Fruit fly (Drosophila melanogaster) whole organism, wandering third instar larva: ENCODE measurements around the gene CG14722.

Source experiments
- Abd-B ChIP-seq: fragments of >200 bp; optimal IDR thresholded peaks from 2 replicates; lab custom pipeline; 2017; ENCODE audit warnings: missing biosample characterization, missing genetic modification characterization
- CG32264 ChIP-seq: fragments of 200-800 bp; sonication (Bioruptor generic); optimal IDR thresholded peaks from 2 replicates; lab custom pipeline; 2016; ENCODE audit warnings: missing biosample characterization, missing genetic modification characterization
- CG9705 ChIP-seq: fragments of 200-800 bp; sonication (Bioruptor generic); optimal IDR thresholded peaks from 2 replicates; lab custom pipeline; 2018; ENCODE audit warnings: missing biosample characterization, mild to moderate bottlenecking, missing genetic modification characterization
- CrebA ChIP-seq: fragments of 200-800 bp; sonication (Bioruptor generic); optimal IDR thresholded peaks from 2 replicates; lab custom pipeline; 2016; ENCODE audit warnings: missing biosample characterization, mild to moderate bottlenecking, missing genetic modification characterization, borderline replicate concordance
- Dfd ChIP-seq: fragments of >200 bp; optimal IDR thresholded peaks from 2 replicates; lab custom pipeline; 2017; ENCODE audit warnings: missing biosample characterization, missing genetic modification characterization
- Dif ChIP-seq: fragments of 200-275, 200-300 bp; sonication (Bioruptor generic); optimal IDR thresholded peaks from 2 replicates; lab custom pipeline; 2018; ENCODE audit warnings: missing biosample characterization, missing genetic modification characterization; ENCODE audit not compliant: partially characterized antibody
- GATAd ChIP-seq: sonication (Bioruptor generic); optimal IDR thresholded peaks from 2 replicates; lab custom pipeline; 2016; ENCODE audit warnings: missing biosample characterization, missing genetic modification characterization
- HLH106 ChIP-seq: fragments of 200-800 bp; optimal IDR thresholded peaks from 3 replicates; lab custom pipeline; 2019; ENCODE audit warnings: missing biosample characterization, mild to moderate bottlenecking, missing genetic modification characterization, moderate library complexity
- Hnf4 ChIP-seq: fragments of 200-800 bp; sonication (Bioruptor generic); optimal IDR thresholded peaks from 2 replicates; lab custom pipeline; 2016; ENCODE audit warnings: missing biosample characterization, mild to moderate bottlenecking, missing genetic modification characterization
- Hr78 ChIP-seq: fragments of >200 bp; optimal IDR thresholded peaks from 2 replicates; lab custom pipeline; 2017; ENCODE audit warnings: missing biosample characterization, missing genetic modification characterization
- Jra ChIP-seq: sonication (Bioruptor generic); optimal IDR thresholded peaks from 2 replicates; lab custom pipeline; 2016; ENCODE audit warnings: missing biosample characterization, missing genetic modification characterization
- Mio ChIP-seq: sonication (Bioruptor generic); optimal IDR thresholded peaks from 2 replicates; lab custom pipeline; 2016; ENCODE audit warnings: missing biosample characterization, missing genetic modification characterization
- N ChIP-seq: fragments of >200 bp; optimal IDR thresholded peaks from 2 replicates; lab custom pipeline; 2018; ENCODE audit warnings: missing biosample characterization, missing external identifiers, missing genetic modification characterization
- OdsH ChIP-seq: fragments of 200-800 bp; sonication (Bioruptor generic); optimal IDR thresholded peaks from 2 replicates; lab custom pipeline; 2016; ENCODE audit warnings: missing biosample characterization, mild to moderate bottlenecking, missing genetic modification characterization
- Rel ChIP-seq, 2 experiments: fragments of 200-800 bp; sonication (Bioruptor generic) in 1 of 2; optimal IDR thresholded peaks; 2 replicates in 1 of 2; 3 replicates in 1 of 2; lab custom pipeline; 2016 to 2019; ENCODE audit warnings: mild to moderate bottlenecking in 2 of 2, missing biosample characterization in 2 of 2, missing genetic modification characterization in 2 of 2, moderate library complexity in 1 of 2
- Sp1 ChIP-seq: fragments of 200-800 bp; sonication (Bioruptor generic); optimal IDR thresholded peaks from 3 replicates; lab custom pipeline; 2019; ENCODE audit warnings: missing biosample characterization, mild to moderate bottlenecking, missing genetic modification characterization, moderate library complexity
- Vsx2 ChIP-seq: fragments of 200-300, 225-300 bp; sonication (Bioruptor generic); optimal IDR thresholded peaks from 2 replicates; lab custom pipeline; 2018; ENCODE audit warnings: missing biosample characterization, missing genetic modification characterization; ENCODE audit not compliant: partially characterized antibody
- br ChIP-seq: fragments of 200-800 bp; sonication (Bioruptor generic); optimal IDR thresholded peaks from 2 replicates; lab custom pipeline; 2016; ENCODE audit warnings: missing biosample characterization, missing genetic modification characterization
- brk ChIP-seq: fragments of 200-800 bp; sonication (Bioruptor generic); optimal IDR thresholded peaks from 2 replicates; lab custom pipeline; 2016; ENCODE audit warnings: missing biosample characterization, mild to moderate bottlenecking, missing genetic modification characterization
- dl ChIP-seq, 2 experiments: fragments of 175-275, 200-275 bp in 1 of 2; fragments of 200-275 bp in 1 of 2; sonication (Bioruptor generic); optimal IDR thresholded peaks; lab custom pipeline; 2018; ENCODE audit warnings: mild to moderate bottlenecking in 2 of 2, missing biosample characterization in 2 of 2, missing genetic modification characterization in 2 of 2, moderate library complexity in 2 of 2; ENCODE audit not compliant: partially characterized antibody in 2 of 2, insufficient read depth in 1 of 2
- dmrt93B ChIP-seq: fragments of 200-800 bp; sonication (Bioruptor generic); optimal IDR thresholded peaks from 2 replicates; lab custom pipeline; 2018; ENCODE audit warnings: missing biosample characterization, mild to moderate bottlenecking, missing genetic modification characterization
- dsf ChIP-seq: sonication (Bioruptor generic); optimal IDR thresholded peaks from 2 replicates; lab custom pipeline; 2016; ENCODE audit warnings: missing biosample characterization, missing genetic modification characterization, borderline replicate concordance
- ey ChIP-seq: fragments of 200-800 bp; sonication (Bioruptor generic); optimal IDR thresholded peaks from 2 replicates; lab custom pipeline; 2016; ENCODE audit warnings: missing biosample characterization, missing genetic modification characterization
- foxo ChIP-seq, 2 experiments: fragments of 200-800 bp; sonication (Bioruptor generic); optimal IDR thresholded peaks; 2 replicates in 1 of 2; 3 replicates in 1 of 2; lab custom pipeline; 2016 to 2017; ENCODE audit warnings: missing biosample characterization in 2 of 2, missing genetic modification characterization in 2 of 2
- fru ChIP-seq: fragments of 200-800 bp; sonication (Bioruptor generic); optimal IDR thresholded peaks from 3 replicates; lab custom pipeline; 2016; ENCODE audit warnings: missing biosample characterization, mild to moderate bottlenecking, missing genetic modification characterization
- jim ChIP-seq: fragments of 175-275, 200-325 bp; sonication (Bioruptor generic); optimal IDR thresholded peaks from 2 replicates; lab custom pipeline; 2016; ENCODE audit warnings: missing biosample characterization, mild to moderate bottlenecking, missing genetic modification characterization
- lola ChIP-seq: fragments of >200 bp; optimal IDR thresholded peaks from 2 replicates; lab custom pipeline; 2017; ENCODE audit warnings: missing biosample characterization, missing genetic modification characterization
- pan ChIP-seq: fragments of >200 bp; optimal IDR thresholded peaks from 2 replicates; lab custom pipeline; 2017
- psq ChIP-seq: fragments of 200-800 bp; sonication (Bioruptor generic); optimal IDR thresholded peaks from 3 replicates; lab custom pipeline; 2017; ENCODE audit warnings: missing biosample characterization, mild to moderate bottlenecking, missing genetic modification characterization, moderate library complexity
- rgr ChIP-seq: fragments of 200-800 bp; sonication (Bioruptor generic); optimal IDR thresholded peaks from 3 replicates; lab custom pipeline; 2016; ENCODE audit warnings: missing biosample characterization, mild to moderate bottlenecking, missing genetic modification characterization
- sv ChIP-seq: fragments of 200-800 bp; sonication (Bioruptor generic); optimal IDR thresholded peaks from 3 replicates; lab custom pipeline; 2016; ENCODE audit warnings: missing biosample characterization, missing genetic modification characterization
- usp ChIP-seq: fragments of >200 bp; optimal IDR thresholded peaks from 2 replicates; lab custom pipeline; 2017; ENCODE audit warnings: missing biosample characterization, missing genetic modification characterization
- woc ChIP-seq: sonication (Bioruptor generic); optimal IDR thresholded peaks from 2 replicates; lab custom pipeline; 2016; ENCODE audit warnings: missing biosample characterization, mild to moderate bottlenecking, missing genetic modification characterization

Gene CG14722

dm6 chr3R:11773999-11774397, 32.3 kb downstream of the CG14722 start (continued):
- TF ChIP-seq CG32264 (GFP tag; lab: Kevin White, UChicago) (no peak), CG9705 (GFP tag; lab: Kevin White, UChicago) (no peak), Jra (GFP tag; lab: Kevin White, UChicago) (no peak)

- TF ChIP-seq GATAd (GFP tag; lab: Kevin White, UChicago) (no peak), pan (lab: Kevin White, UChicago) (no peak), CrebA (GFP tag; lab: Kevin White, UChicago) (no peak), woc (GFP tag; lab: Kevin White, UChicago) (no peak), Jra (GFP tag; lab: Kevin White, UChicago) (no peak), Dif (no peak), jim (GFP tag; lab: Kevin White, UChicago) (no peak), OdsH (GFP tag; lab: Kevin White, UChicago) (no peak), brk (no peak), dsf (GFP tag; lab: Kevin White, UChicago) (no peak), Hnf4 (GFP tag; lab: Kevin White, UChicago) (no peak), usp (GFP tag; lab: Kevin White, UChicago) (no peak), sv (GFP tag; lab: Kevin White, UChicago) (no peak), Mio (GFP tag; lab: Kevin White, UChicago) (no peak), ey (no peak)
Observed at dm6 chr3R:11775207-11775606, 33.5 kb downstream of the CG14722 start.

dm6 chr3R:11776068-11776767, 34.5 kb downstream of the CG14722 start:
- TF ChIP-seq Vsx2 (GFP tag; lab: Kevin White, UChicago) = peak; percentile 14
- no peak for TF ChIP-seq Rel (GFP tag; optimal IDR thresholded peaks at IDR 0.05; lab: Kevin White, UChicago)
- TF ChIP-seq Rel (tag; optimal IDR thresholded peaks at IDR 0.05; lab: Kevin White, UChicago) = no peak

dm6 chr3R:11777058-11777457, 35.4 kb downstream of the CG14722 start:
- TF ChIP-seq Hr78 (GFP tag; lab: Kevin White, UChicago) (no peak), CG32264 (GFP tag; lab: Kevin White, UChicago) (no peak), brk (no peak), foxo (GFP tag; optimal IDR thresholded peaks at IDR 0.05; lab: Kevin White, UChicago) (peak in 1 of 2 experiments; percentile 2), Jra (GFP tag; lab: Kevin White, UChicago) (no peak), Dfd (GFP tag; lab: Kevin White, UChicago) (no peak), Hnf4 (GFP tag; lab: Kevin White, UChicago) (no peak), jim (GFP tag; lab: Kevin White, UChicago) (no peak)

dm6 chr3R:11778012-11778865, 36.5 kb downstream of the CG14722 start:
- no peak for TF ChIP-seq Dfd (GFP tag; lab: Kevin White, UChicago)
- no peak for TF ChIP-seq Hnf4 (GFP tag; lab: Kevin White, UChicago)
- TF ChIP-seq brk = peak; percentile 15
- peak; percentile 16 for TF ChIP-seq br
- TF ChIP-seq dl (GFP tag; optimal IDR thresholded peaks at IDR 0.05; lab: Kevin White, UChicago; ENCODE audit: insufficient read depth in 1 of 2, partially characterized antibody in 2 of 2) = no peak
- peak; percentile 64 for TF ChIP-seq dmrt93B (GFP tag; lab: Kevin White, UChicago)
- TF ChIP-seq sv (GFP tag; lab: Kevin White, UChicago) = peak; percentile 78
- peak; percentile 98 for TF ChIP-seq fru
- peak; percentile 67 for TF ChIP-seq psq (GFP tag; lab: Kevin White, UChicago)
- peak; percentile 61 for TF ChIP-seq OdsH (GFP tag; lab: Kevin White, UChicago)
- TF ChIP-seq Sp1 (GFP tag; lab: Kevin White, UChicago) = peak; percentile 70
- no peak for TF ChIP-seq N (GFP tag; lab: Kevin White, UChicago)
- peak; percentile 79 for TF ChIP-seq woc (GFP tag; lab: Kevin White, UChicago)
- TF ChIP-seq foxo (GFP tag; optimal IDR thresholded peaks at IDR 0.05; lab: Kevin White, UChicago) = peak; percentile 3 to 52
- TF ChIP-seq pan (lab: Kevin White, UChicago) = peak; percentile 83
- peak; percentile 55 for TF ChIP-seq HLH106 (tag; lab: Kevin White, UChicago)
- peak; percentile 44 for TF ChIP-seq ey
- no peak for TF ChIP-seq CrebA (GFP tag; lab: Kevin White, UChicago)
- no peak for TF ChIP-seq lola (GFP tag; lab: Kevin White, UChicago)
- no peak for TF ChIP-seq Abd-B (GFP tag; lab: Kevin White, UChicago)
- peak; percentile 57 for TF ChIP-seq rgr (GFP tag; lab: Kevin White, UChicago)
